Fruit fly (Drosophila melanogaster) whole organism, embryonic: ENCODE measurements around the gene Mec2.

Source experiments
- Asciz ChIP-seq: fragments of 200-800 bp; sonication (Bioruptor generic); optimal IDR thresholded peaks from 2 replicates; lab custom pipeline; 2017; ENCODE audit warnings: missing biosample characterization, mild to moderate bottlenecking, missing genetic modification characterization, missing genetic modification reagents
- CG11247 ChIP-seq: fragments of 200-800 bp; sonication (Bioruptor generic); IDR thresholded peaks from 2 replicates; pipeline ENCODE4 v1.3.6; 2022; ENCODE audit warnings: missing biosample characterization, missing genetic modification characterization
- usp ChIP-seq: fragments of >200 bp; optimal IDR thresholded peaks from 2 replicates; lab custom pipeline; 2017; ENCODE audit warnings: missing biosample characterization, missing genetic modification characterization

DNA sequence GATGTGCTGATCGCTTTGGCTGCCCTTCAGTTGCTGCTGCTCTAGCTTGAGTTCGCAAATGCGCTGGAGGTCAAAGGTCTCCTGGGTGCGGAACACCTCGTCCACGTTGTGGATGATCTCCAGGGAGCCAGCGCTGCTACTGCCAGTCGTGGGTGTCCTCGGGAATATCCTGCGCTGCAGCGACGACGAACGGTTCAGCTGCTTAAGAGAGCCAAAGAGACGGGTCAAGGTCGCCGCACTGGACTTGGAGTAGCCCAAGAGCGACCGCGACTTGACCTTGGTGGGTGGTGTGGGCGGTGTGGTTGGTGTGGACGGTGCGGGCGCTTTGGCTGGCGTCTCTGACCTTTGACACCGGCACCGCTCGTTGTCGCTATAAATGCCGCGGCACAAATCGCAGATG lies 33.6 kb upstream of the Mec2 start:
- TF ChIP-seq usp (no peak), CG11247 (GFP tag; lab: Robert Waterston, UW) (no peak), Asciz (no peak)
